Worm (Caenorhabditis elegans): Measurements from ENCODE around the gene F23B12.7.
A peak's percentile ranks its signal among the peaks of the same experiment; 100 is the strongest.

F23B12.7 gene

DNA sequence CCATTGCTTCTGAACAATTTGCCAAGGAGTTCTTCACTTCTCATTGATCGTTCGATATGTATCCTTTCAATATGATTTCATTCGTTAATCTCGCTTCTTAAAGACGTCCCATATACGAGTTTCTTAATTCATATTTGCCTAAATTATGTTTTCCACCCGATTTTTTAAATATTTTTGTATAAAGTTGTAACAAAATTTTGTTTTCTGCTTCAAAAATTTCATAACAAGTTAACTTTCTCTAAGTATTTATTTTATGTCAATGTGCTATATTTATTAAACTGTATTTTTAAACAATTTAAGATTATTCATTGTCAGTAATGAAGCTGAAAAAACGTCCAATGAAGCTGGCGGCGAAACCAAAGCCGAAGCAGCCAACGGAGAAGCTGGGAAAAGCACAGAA lies at the start of gene F23B12.7:
TSS of gene F23B12.7 (plus strand) at position 301 of the 400 bp plus-strand sequence.
- TF ChIP-seq tbx-2 (tag; optimal IDR thresholded peaks at IDR 0.05) (no peak), nhr-12 (tag; optimal IDR thresholded peaks at IDR 0.05) (no peak), nhr-47 (tag; optimal IDR thresholded peaks at IDR 0.05) (no peak), pqm-1 (tag; optimal IDR thresholded peaks at IDR 0.05) (no peak), jun-1 (tag; optimal IDR thresholded peaks at IDR 0.05) (no peak), swsn-7 (tag; optimal IDR thresholded peaks at IDR 0.05) (no peak), mef-2 (tag; optimal IDR thresholded peaks at IDR 0.05) (no peak), snpc-4 (tag; optimal IDR thresholded peaks at IDR 0.05) (no peak), lin-14 (GFP tag; optimal IDR thresholded peaks at IDR 0.05) (no peak), ceh-88 (GFP tag; IDR thresholded peaks at IDR 0.05) (no peak)

- TF ChIP-seq snpc-4 (tag; optimal IDR thresholded peaks at IDR 0.05) (no peak), ama-1 (optimal IDR thresholded peaks at IDR 0.05) (no peak), lir-3 (tag; optimal IDR thresholded peaks at IDR 0.05; ENCODE audit: poor library complexity) (no peak), ets-5 (GFP tag; IDR thresholded peaks at IDR 0.05) (no peak), nhr-85 (tag) (no peak), nhr-28 (tag; optimal IDR thresholded peaks at IDR 0.05) (no peak), isw-1 (GFP tag; IDR thresholded peaks at IDR 0.05) (no peak), mef-2 (tag; optimal IDR thresholded peaks at IDR 0.05) (no peak), dpl-1 (GFP tag; optimal IDR thresholded peaks at IDR 0.05) (no peak), lin-14 (GFP tag; optimal IDR thresholded peaks at IDR 0.05) (peak; percentile 48), tlp-1 (tag; optimal IDR thresholded peaks at IDR 0.05) (no peak), ceh-63 (GFP tag; optimal IDR thresholded peaks at IDR 0.05) (no peak), pax-3 (tag; optimal IDR thresholded peaks at IDR 0.05) (peak; percentile 5), mep-1 (tag; optimal IDR thresholded peaks at IDR 0.05) (no peak), rnt-1 (tag; optimal IDR thresholded peaks at IDR 0.05) (no peak), grh-1 (GFP tag; IDR thresholded peaks at IDR 0.05) (no peak), unc-130 (tag; optimal IDR thresholded peaks at IDR 0.05) (no peak), C34B4.2 (tag; optimal IDR thresholded peaks at IDR 0.05) (no peak), ztf-4 (tag; optimal IDR thresholded peaks at IDR 0.05) (no peak), blmp-1 (tag; optimal IDR thresholded peaks at IDR 0.05) (no peak), ceh-8 (GFP tag; optimal IDR thresholded peaks at IDR 0.05) (peak; percentile 90), ceh-88 (GFP tag; IDR thresholded peaks at IDR 0.05) (no peak), nhr-71 (tag; optimal IDR thresholded peaks at IDR 0.05) (peak; percentile 11), lin-39 (tag; optimal IDR thresholded peaks at IDR 0.05) (no peak), ces-1 (GFP tag; optimal IDR thresholded peaks at IDR 0.05) (no peak)
Observed at ce11 chrV:14405647-14406046, 43.9 kb upstream of the F23B12.7 start.

ce11 chrV:14408774-14409173 lies 40.7 kb upstream of the F23B12.7 start, which contains the start of gene gnrr-2:
gnrr-2 (plus strand) TSS chrV:14409074.
- TF ChIP-seq mab-9 (GFP tag; IDR thresholded peaks at IDR 0.05) (no peak), nhr-28 (tag; optimal IDR thresholded peaks at IDR 0.05) (no peak), hlh-4 (tag; optimal IDR thresholded peaks at IDR 0.05) (no peak), elt-2 (tag; optimal IDR thresholded peaks at IDR 0.05) (no peak), F16B12.6 (tag; optimal IDR thresholded peaks at IDR 0.05) (no peak), fos-1 (tag; optimal IDR thresholded peaks at IDR 0.05) (no peak), snu-23 (GFP tag; optimal IDR thresholded peaks at IDR 0.05) (no peak), swsn-7 (tag; optimal IDR thresholded peaks at IDR 0.05) (no peak), sup-37 (GFP tag; optimal IDR thresholded peaks at IDR 0.05) (no peak), ztf-11 (tag; optimal IDR thresholded peaks at IDR 0.05) (no peak), dsc-1 (tag; optimal IDR thresholded peaks at IDR 0.05) (no peak), hlh-17 (GFP tag; optimal IDR thresholded peaks at IDR 0.05; ENCODE audit: borderline replicate concordance) (no peak), tlp-1 (tag; optimal IDR thresholded peaks at IDR 0.05) (no peak), unc-86 (tag; optimal IDR thresholded peaks at IDR 0.05) (no peak), dpl-1 (GFP tag; optimal IDR thresholded peaks at IDR 0.05) (no peak), xbp-1 (tag; optimal IDR thresholded peaks at IDR 0.05) (no peak), lin-39 (tag; optimal IDR thresholded peaks at IDR 0.05) (no peak), unc-130 (tag; optimal IDR thresholded peaks at IDR 0.05) (no peak), alr-1 (tag; optimal IDR thresholded peaks at IDR 0.05; ENCODE audit: borderline replicate concordance) (no peak), lin-13 (GFP tag; optimal IDR thresholded peaks at IDR 0.05) (no peak)
